Fruit fly (Drosophila melanogaster) whole organism, embryonic: Measurements from ENCODE around the gene y.

Experiments used
- Aef1 ChIP-seq: fragments of 200-800 bp; sonication (Bioruptor generic); IDR thresholded peaks from 3 replicates; pipeline ENCODE4 v1.3.6; 2022; ENCODE audit warnings: missing biosample characterization, missing genetic modification characterization
- Antp ChIP-seq: fragments of 200-800 bp; sonication (Bioruptor generic); optimal IDR thresholded peaks from 3 replicates; lab custom pipeline; 2016; ENCODE audit warnings: missing biosample characterization, missing genetic modification characterization
- Atf-2 ChIP-seq: fragments of 200-800 bp; sonication (Bioruptor generic); optimal IDR thresholded peaks from 2 replicates; lab custom pipeline; 2016; ENCODE audit warnings: missing biosample characterization, missing genetic modification characterization
- Awh ChIP-seq: fragments of 200-800 bp; sonication (Bioruptor generic); IDR thresholded peaks from 2 replicates; pipeline ENCODE4, ENCODE4 v1.3.6; 2022; ENCODE audit warnings: missing biosample characterization, missing genetic modification characterization
- Blimp-1 ChIP-seq: fragments of 200-800 bp; sonication (Bioruptor generic); optimal IDR thresholded peaks from 3 replicates; lab custom pipeline; 2018; ENCODE audit warnings: missing biosample characterization, missing genetic modification characterization, mild to moderate bottlenecking, moderate library complexity, missing genetic modification reagents
- CG11504 ChIP-seq: fragments of 200-800 bp; sonication (Bioruptor generic); optimal IDR thresholded peaks from 3 replicates; lab custom pipeline; 2019; ENCODE audit warnings: missing biosample characterization, mild to moderate bottlenecking, missing genetic modification characterization, moderate library complexity
- CG12391 ChIP-seq: fragments of 200-800 bp; sonication (Bioruptor generic); optimal IDR thresholded peaks from 3 replicates; lab custom pipeline; 2018; ENCODE audit warnings: missing biosample characterization, mild to moderate bottlenecking, missing genetic modification characterization, moderate library complexity
- CG12659 ChIP-seq: fragments of 200-800 bp; sonication (Bioruptor generic); optimal IDR thresholded peaks from 3 replicates; lab custom pipeline; 2017; ENCODE audit warnings: mild to moderate bottlenecking, missing biosample characterization, missing genetic modification reagents, missing genetic modification characterization
- CG13624 ChIP-seq: fragments of 200-800 bp; sonication (Bioruptor generic); optimal IDR thresholded peaks from 2 replicates; lab custom pipeline; 2016; ENCODE audit warnings: missing biosample characterization, missing genetic modification characterization
- CG14441 ChIP-seq: fragments of 200-800 bp; sonication (Bioruptor generic); IDR thresholded peaks from 2 replicates; pipeline ENCODE4 v1.3.6; 2022; ENCODE audit warnings: missing biosample characterization, missing genetic modification characterization
- CG15479 ChIP-seq: fragments of 200-800 bp; sonication (Bioruptor generic); optimal IDR thresholded peaks from 3 replicates; lab custom pipeline; 2019; ENCODE audit warnings: missing biosample characterization, mild to moderate bottlenecking, missing genetic modification characterization, moderate library complexity
- CG15514 ChIP-seq: fragments of 200-800 bp; sonication (Bioruptor generic); optimal IDR thresholded peaks from 3 replicates; lab custom pipeline; 2017; ENCODE audit warnings: missing biosample characterization, missing genetic modification characterization, mild to moderate bottlenecking, moderate library complexity, missing genetic modification reagents
- CG1602 ChIP-seq: fragments of 200-800 bp; sonication (Bioruptor generic); optimal IDR thresholded peaks from 3 replicates; lab custom pipeline; 2016; ENCODE audit warnings: missing biosample characterization, missing genetic modification characterization
- CG1647 ChIP-seq: fragments of 200-800 bp; sonication (Bioruptor generic); optimal IDR thresholded peaks from 3 replicates; lab custom pipeline; 2016; ENCODE audit warnings: missing biosample characterization, missing genetic modification characterization
- CG18599 ChIP-seq: fragments of 200-800 bp; sonication (Bioruptor generic); optimal IDR thresholded peaks from 3 replicates; lab custom pipeline; 2017; ENCODE audit warnings: missing biosample characterization, missing genetic modification characterization, mild to moderate bottlenecking, moderate library complexity, missing genetic modification reagents
- CG34224 ChIP-seq: fragments of 200-800 bp; sonication (Bioruptor generic); IDR thresholded peaks from 3 replicates; pipeline ENCODE4 v1.3.6; 2022; ENCODE audit warnings: missing biosample characterization, missing genetic modification characterization; ENCODE audit not compliant: partially characterized antibody
- CG42726 ChIP-seq: fragments of 200-800 bp; sonication (Bioruptor generic); IDR thresholded peaks from 2 replicates; pipeline ENCODE4 v1.3.6; 2022; ENCODE audit warnings: missing biosample characterization, missing genetic modification characterization; ENCODE audit not compliant: partially characterized antibody
- CG4730 ChIP-seq: fragments of 200-800 bp; sonication (Bioruptor generic); IDR thresholded peaks from 2 replicates; pipeline ENCODE4 v1.3.6; 2022; ENCODE audit warnings: missing biosample characterization, missing genetic modification characterization
- CG5953 ChIP-seq: fragments of 200-800 bp; sonication (Bioruptor generic); IDR thresholded peaks from 2 replicates; pipeline ENCODE4 v1.3.6; 2022; ENCODE audit warnings: missing biosample characterization, missing genetic modification characterization
- CG6254 ChIP-seq: fragments of 200-800 bp; sonication (Bioruptor generic); optimal IDR thresholded peaks from 3 replicates; lab custom pipeline; 2017; ENCODE audit warnings: mild to moderate bottlenecking, missing biosample characterization, missing genetic modification reagents, missing genetic modification characterization
- CG8478 ChIP-seq: fragments of >200 bp; optimal IDR thresholded peaks from 2 replicates; lab custom pipeline; 2018
- CG9727 ChIP-seq: fragments of 200-800 bp; sonication (Bioruptor generic); optimal IDR thresholded peaks from 3 replicates; lab custom pipeline; 2017; ENCODE audit warnings: missing biosample characterization, mild to moderate bottlenecking, missing genetic modification characterization
- CG9932 ChIP-seq: fragments of 200-800 bp; sonication (Bioruptor generic); IDR thresholded peaks from 2 replicates; pipeline ENCODE4 v1.3.6; 2022; ENCODE audit warnings: missing biosample characterization, missing genetic modification characterization
- Fer2 ChIP-seq: fragments of 200-800 bp; sonication (Bioruptor generic); optimal IDR thresholded peaks from 2 replicates; lab custom pipeline; 2018; ENCODE audit warnings: missing biosample characterization, mild to moderate bottlenecking, missing genetic modification characterization, moderate library complexity
- Hmx ChIP-seq: fragments of 200-800 bp; sonication (Bioruptor generic); optimal IDR thresholded peaks from 2 replicates; lab custom pipeline; 2016; ENCODE audit warnings: missing biosample characterization, missing genetic modification characterization
- NfI ChIP-seq: fragments of 200-800 bp; sonication (Bioruptor generic); optimal IDR thresholded peaks from 3 replicates; lab custom pipeline; 2018; ENCODE audit warnings: missing biosample characterization, mild to moderate bottlenecking, missing genetic modification characterization, moderate library complexity
- Rfx ChIP-seq: fragments of 200-800 bp; sonication (Bioruptor generic); IDR thresholded peaks from 2 replicates; pipeline ENCODE4 v1.3.6; 2022; ENCODE audit warnings: missing biosample characterization, missing genetic modification characterization
- Rx ChIP-seq: fragments of 200-800 bp; sonication (Bioruptor generic); IDR thresholded peaks from 2 replicates; pipeline ENCODE4 v1.3.6; 2022; ENCODE audit warnings: missing biosample characterization, missing genetic modification characterization
- Vsx1 ChIP-seq: fragments of 200-800 bp; sonication (Bioruptor generic); optimal IDR thresholded peaks from 2 replicates; lab custom pipeline; 2017; ENCODE audit warnings: missing biosample characterization, mild to moderate bottlenecking, missing genetic modification characterization, missing genetic modification reagents
- bab2 ChIP-seq: fragments of 200-800 bp; sonication (Bioruptor generic); optimal IDR thresholded peaks from 2 replicates; lab custom pipeline; 2016; ENCODE audit warnings: missing biosample characterization, missing genetic modification characterization
- bbx ChIP-seq: fragments of 200-800 bp; sonication (Bioruptor generic); IDR thresholded peaks from 2 replicates; pipeline ENCODE4 v1.3.6; 2022; ENCODE audit warnings: missing biosample characterization, missing genetic modification characterization; ENCODE audit not compliant: partially characterized antibody
- bowl ChIP-seq: fragments of 200-800 bp; sonication (Bioruptor generic); IDR thresholded peaks from 2 replicates; pipeline ENCODE4 v1.3.6; 2022; ENCODE audit warnings: missing biosample characterization, missing genetic modification characterization
- bsh ChIP-seq, 2 experiments: fragments of 200-800 bp; sonication (Bioruptor generic); optimal IDR thresholded peaks; 2 replicates each; lab custom pipeline; 2017 to 2018; ENCODE audit warnings: mild to moderate bottlenecking in 2 of 2, missing biosample characterization in 2 of 2, missing genetic modification characterization in 2 of 2, moderate library complexity in 1 of 2
- chif ChIP-seq, 2 experiments: fragments of 200-800 bp; sonication (Bioruptor generic); optimal IDR thresholded peaks; 3 replicates each; lab custom pipeline; 2016; ENCODE audit warnings: missing biosample characterization in 2 of 2, missing genetic modification characterization in 2 of 2
- crp ChIP-seq, 2 experiments: fragments of 200-800 bp; sonication (Bioruptor generic); optimal IDR thresholded peaks; 2 replicates in 1 of 2; 3 replicates in 1 of 2; lab custom pipeline; 2017; ENCODE audit warnings: missing biosample characterization in 2 of 2, missing genetic modification characterization in 2 of 2, mild to moderate bottlenecking in 1 of 2, moderate library complexity in 1 of 2
- dm ChIP-seq: fragments of 200-800 bp; sonication (Bioruptor generic); optimal IDR thresholded peaks from 3 replicates; lab custom pipeline; 2016; ENCODE audit warnings: missing biosample characterization, missing genetic modification characterization
- ewg ChIP-seq: fragments of 200-800 bp; sonication (Bioruptor generic); optimal IDR thresholded peaks from 3 replicates; lab custom pipeline; 2017; ENCODE audit warnings: mild to moderate bottlenecking, missing biosample characterization, missing genetic modification reagents, missing genetic modification characterization
- gcm ChIP-seq: fragments of 200-800 bp; sonication (Bioruptor generic); optimal IDR thresholded peaks from 2 replicates; lab custom pipeline; 2019; ENCODE audit warnings: missing biosample characterization, mild to moderate bottlenecking, missing genetic modification characterization, moderate library complexity
- ham ChIP-seq: fragments of 200-800 bp; sonication (Bioruptor generic); IDR thresholded peaks from 2 replicates; pipeline ENCODE4 v1.3.6; 2022; ENCODE audit warnings: missing biosample characterization, missing genetic modification characterization
- her ChIP-seq: fragments of 200-800 bp; sonication (Bioruptor generic); optimal IDR thresholded peaks from 2 replicates; lab custom pipeline; 2016; ENCODE audit warnings: missing biosample characterization, missing genetic modification characterization
- knrl ChIP-seq: fragments of 200-800 bp; sonication (Bioruptor generic); IDR thresholded peaks from 3 replicates; pipeline ENCODE4 v1.3.6; 2022; ENCODE audit warnings: missing biosample characterization, missing genetic modification characterization; ENCODE audit not compliant: partially characterized antibody
- nom ChIP-seq: fragments of 200-800 bp; sonication (Bioruptor generic); optimal IDR thresholded peaks from 2 replicates; lab custom pipeline; 2017; ENCODE audit warnings: missing biosample characterization, missing genetic modification characterization, mild to moderate bottlenecking, moderate library complexity, missing genetic modification reagents
- pita ChIP-seq: fragments of 200-800 bp; sonication (Bioruptor generic); optimal IDR thresholded peaks from 2 replicates; lab custom pipeline; 2017; ENCODE audit warnings: missing biosample characterization, mild to moderate bottlenecking, missing genetic modification characterization
- repo ChIP-seq: fragments of 200-800 bp; sonication (Bioruptor generic); optimal IDR thresholded peaks from 2 replicates; lab custom pipeline; 2016; ENCODE audit warnings: missing biosample characterization, missing genetic modification characterization
- row ChIP-seq: fragments of 200-800 bp; sonication (Bioruptor generic); IDR thresholded peaks from 3 replicates; pipeline ENCODE4 v1.3.6; 2022; ENCODE audit warnings: missing biosample characterization, missing genetic modification characterization
- scrt ChIP-seq: fragments of 200-800 bp; sonication (Bioruptor generic); optimal IDR thresholded peaks from 2 replicates; lab custom pipeline; 2018; ENCODE audit warnings: missing biosample characterization, mild to moderate bottlenecking, missing genetic modification characterization, moderate library complexity
- sd ChIP-seq: fragments of 200-800 bp; sonication (Bioruptor generic); optimal IDR thresholded peaks from 3 replicates; lab custom pipeline; 2018; ENCODE audit warnings: missing biosample characterization, mild to moderate bottlenecking, missing genetic modification characterization, moderate library complexity
- ssp ChIP-seq: fragments of 200-800 bp; sonication (Bioruptor generic); IDR thresholded peaks from 2 replicates; pipeline ENCODE4 v1.3.6; 2022; ENCODE audit warnings: missing biosample characterization, missing genetic modification characterization
- stwl ChIP-seq: fragments of 200-800 bp; sonication (Bioruptor generic); optimal IDR thresholded peaks from 3 replicates; lab custom pipeline; 2018; ENCODE audit warnings: missing biosample characterization, mild to moderate bottlenecking, missing genetic modification characterization, moderate library complexity
- unc-4 ChIP-seq: fragments of 200-800 bp; sonication (Bioruptor generic); IDR thresholded peaks from 2 replicates; pipeline ENCODE4 v1.3.6; 2022; ENCODE audit warnings: missing biosample characterization, missing genetic modification characterization; ENCODE audit not compliant: partially characterized antibody

Gene y

DNA sequence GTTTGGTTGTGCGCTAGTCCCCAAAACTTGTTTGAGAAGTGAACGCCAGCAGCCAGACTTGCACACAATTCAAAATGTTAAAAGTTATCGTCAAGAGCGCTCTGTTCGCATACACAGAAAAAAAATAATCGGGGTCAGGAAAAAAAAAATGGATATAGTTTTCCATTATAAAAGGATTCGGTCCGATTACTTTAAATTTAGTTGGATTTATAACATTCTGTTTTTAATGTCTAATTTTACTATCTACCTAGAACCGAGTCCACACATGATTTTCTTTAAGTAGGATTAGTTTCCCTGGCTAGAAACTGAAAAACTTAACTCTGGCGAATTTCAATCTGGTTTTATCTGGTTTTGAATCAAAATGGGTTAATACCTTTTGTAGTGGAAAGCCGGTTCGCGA, 11.1 kb upstream of the y start (continued):
- peak; percentile 26 for TF ChIP-seq CG18599 (GFP tag; lab: Kevin White, UChicago)
- TF ChIP-seq row: 0 out of 3 replicates have a peak, but pooled peaks have one; percentile 26
- peak; percentile 23 for TF ChIP-seq Blimp-1 (GFP tag; lab: Kevin White, UChicago)
- TF ChIP-seq pita (GFP tag; lab: Kevin White, UChicago): no peak
- TF ChIP-seq CG15479 (GFP tag; lab: Kevin White, UChicago): no peak
- no peak for TF ChIP-seq Atf-2 (GFP tag; lab: Kevin White, UChicago)
- TF ChIP-seq bab2 (GFP tag; lab: Kevin White, UChicago): peak; percentile 7
- peak; percentile 15 for TF ChIP-seq CG15514 (GFP tag; lab: Kevin White, UChicago)
- TF ChIP-seq Vsx1 (GFP tag; lab: Kevin White, UChicago): no peak
- TF ChIP-seq bbx (GFP tag; lab: Robert Waterston, UW): no peak
- peak; percentile 18 for TF ChIP-seq CG13624 (GFP tag; lab: Kevin White, UChicago)
- TF ChIP-seq Rx (GFP tag; lab: Robert Waterston, UW): no peak
- TF ChIP-seq bsh (GFP tag; optimal IDR thresholded peaks at IDR 0.05; lab: Kevin White, UChicago): peak; percentile 31 to 76
- TF ChIP-seq CG8478: no peak
- peak; percentile 44 for TF ChIP-seq CG11504 (tag; lab: Kevin White, UChicago)
- TF ChIP-seq CG34224: no peak
- no peak for TF ChIP-seq gcm (GFP tag; lab: Kevin White, UChicago)
- no peak for TF ChIP-seq ham (GFP tag; lab: Robert Waterston, UW)
- no peak for TF ChIP-seq knrl (GFP tag; lab: Robert Waterston, UW)
- TF ChIP-seq repo (GFP tag; lab: Kevin White, UChicago): no peak
- TF ChIP-seq CG12659: peak; percentile 21
- TF ChIP-seq CG1647 (GFP tag; lab: Kevin White, UChicago): no peak
- no peak for TF ChIP-seq stwl
- no peak for TF ChIP-seq CG1602 (GFP tag; lab: Kevin White, UChicago)
- no peak for TF ChIP-seq Aef1 (GFP tag; lab: Robert Waterston, UW)
- peak; percentile 29 for TF ChIP-seq CG12391 (tag; lab: Kevin White, UChicago)
- TF ChIP-seq CG9727: no peak
- TF ChIP-seq scrt (GFP tag; lab: Kevin White, UChicago): no peak
- TF ChIP-seq Hmx (GFP tag; lab: Kevin White, UChicago): no peak
- TF ChIP-seq CG4730 (GFP tag; lab: Robert Waterston, UW): no peak
- no peak for TF ChIP-seq dm (GFP tag; lab: Kevin White, UChicago)
- TF ChIP-seq crp (GFP tag; optimal IDR thresholded peaks at IDR 0.05; lab: Kevin White, UChicago): no peak
- TF ChIP-seq chif (GFP tag; optimal IDR thresholded peaks at IDR 0.05; lab: Kevin White, UChicago): peak in 1 of 2 experiments; percentile 0
- TF ChIP-seq Awh (GFP tag; lab: Robert Waterston, UW): no peak
- no peak for TF ChIP-seq sd
- TF ChIP-seq CG14441 (GFP tag; lab: Robert Waterston, UW): peak; percentile 32; the same call in 1 of the 2 replicates
- no peak for TF ChIP-seq Antp (GFP tag; lab: Kevin White, UChicago)
- TF ChIP-seq CG9932 (GFP tag; lab: Robert Waterston, UW): no peak
- no peak for TF ChIP-seq ewg (GFP tag; lab: Kevin White, UChicago)
- peak; percentile 31; the same call in 1 of the 2 replicates for TF ChIP-seq Rfx (GFP tag; lab: Robert Waterston, UW)
- TF ChIP-seq ssp (GFP tag; lab: Robert Waterston, UW): no peak
- no peak for TF ChIP-seq bowl (GFP tag; lab: Robert Waterston, UW)
- no peak for TF ChIP-seq CG5953 (GFP tag; lab: Robert Waterston, UW)
- TF ChIP-seq NfI (GFP tag; lab: Kevin White, UChicago): no peak
- TF ChIP-seq CG6254 (GFP tag; lab: Kevin White, UChicago): no peak
- peak; percentile 76 for TF ChIP-seq nom (GFP tag; lab: Kevin White, UChicago)
- TF ChIP-seq her (GFP tag; lab: Kevin White, UChicago): no peak
- no peak for TF ChIP-seq unc-4 (GFP tag; lab: Robert Waterston, UW)
- TF ChIP-seq Fer2: no peak
- no peak for TF ChIP-seq CG42726 (GFP tag; lab: Robert Waterston, UW)
